Fruit fly (Drosophila melanogaster): ENCODE data around the gene shep.
A peak's percentile ranks its signal among the peaks of the same experiment; 100 is the strongest.

shep gene

dm6 chr3L:5154917-5155613, 122.7 kb downstream of the shep start (continued):
- TF ChIP-seq pb (GFP tag; optimal IDR thresholded peaks at IDR 0.05) (peak; percentile 65), CG10267 (tag; optimal IDR thresholded peaks at IDR 0.05) (peak; percentile 55), HLH3B (GFP tag; IDR thresholded peaks at IDR 0.05) (peak; percentile 91), CG1529 (GFP tag; optimal IDR thresholded peaks at IDR 0.05) (peak; percentile 32), salm (tag; optimal IDR thresholded peaks at IDR 0.05) (no peak), CG16815 (GFP tag; optimal IDR thresholded peaks at IDR 0.05) (peak; percentile 32), Lim3 (GFP tag; IDR thresholded peaks at IDR 0.05) (no peak), Side (GFP tag; optimal IDR thresholded peaks at IDR 0.05) (peak; percentile 77), lmd (GFP tag; IDR thresholded peaks at IDR 0.05) (no peak; the same call in 1 of the 2 replicates), kni (GFP tag; optimal IDR thresholded peaks at IDR 0.05) (no peak), Scr (GFP tag; IDR thresholded peaks at IDR 0.05; ENCODE audit: partially characterized antibody) (no peak), CG17359 (tag; optimal IDR thresholded peaks at IDR 0.05) (peak; percentile 83), ato (GFP tag; IDR thresholded peaks at IDR 0.05; ENCODE audit: partially characterized antibody) (no peak), CG11093 (GFP tag; IDR thresholded peaks at IDR 0.05) (peak; percentile 55; the same call in 1 of the 3 replicates), MTF-1 (GFP tag; optimal IDR thresholded peaks at IDR 0.05; ENCODE audit: borderline replicate concordance) (no peak), kay (GFP tag; optimal IDR thresholded peaks at IDR 0.05) (peak; percentile 50), Nf-YB (GFP tag; optimal IDR thresholded peaks at IDR 0.05) (no peak), Dref (GFP tag; IDR thresholded peaks at IDR 0.05) (no peak), Meics (GFP tag; optimal IDR thresholded peaks at IDR 0.05) (peak; percentile 84), twi (tag; optimal IDR thresholded peaks at IDR 0.05) (no peak), CG2875 (GFP tag; optimal IDR thresholded peaks at IDR 0.05) (peak; percentile 39), CG7963 (GFP tag; IDR thresholded peaks at IDR 0.05; ENCODE audit: partially characterized antibody) (no peak), CG3838 (GFP tag; optimal IDR thresholded peaks at IDR 0.05) (peak; percentile 38), CG32532 (GFP tag; IDR thresholded peaks at IDR 0.05) (peak; percentile 88), az2 (GFP tag; optimal IDR thresholded peaks at IDR 0.05) (peak; percentile 69), Atf-2 (GFP tag; optimal IDR thresholded peaks at IDR 0.05) (peak; percentile 51), Dll (GFP tag; IDR thresholded peaks at IDR 0.05; ENCODE audit: partially characterized antibody) (no peak), cg (GFP tag; optimal IDR thresholded peaks at IDR 0.05) (no peak), CG6689 (GFP tag; IDR thresholded peaks at IDR 0.05) (peak; percentile 82; the same call in 1 of the 2 replicates), CG13775 (GFP tag; optimal IDR thresholded peaks at IDR 0.05) (peak; percentile 62), CG3407 (GFP tag; optimal IDR thresholded peaks at IDR 0.05) (peak; percentile 61), Gsc (GFP tag; IDR thresholded peaks at IDR 0.05) (no peak), Xbp1 (GFP tag; optimal IDR thresholded peaks at IDR 0.05) (peak; percentile 82), tio (GFP tag; optimal IDR thresholded peaks at IDR 0.05) (no peak), nom (GFP tag; optimal IDR thresholded peaks at IDR 0.05) (peak; percentile 21), CG10979 (tag; optimal IDR thresholded peaks at IDR 0.05) (peak; percentile 66), Oli (tag; optimal IDR thresholded peaks at IDR 0.05) (peak; percentile 56), CG3726 (GFP tag; IDR thresholded peaks at IDR 0.05) (no peak), grau (tag; optimal IDR thresholded peaks at IDR 0.05) (peak; percentile 59), CG14860 (GFP tag; IDR thresholded peaks at IDR 0.05; ENCODE audit: partially characterized antibody) (no peak), crol (GFP tag; IDR thresholded peaks at IDR 0.05) (no peak), Spps (tag; optimal IDR thresholded peaks at IDR 0.05) (peak; percentile 2), HHEX (GFP tag; optimal IDR thresholded peaks at IDR 0.05) (peak; percentile 71), HLH4C (GFP tag; IDR thresholded peaks at IDR 0.05; ENCODE audit: partially characterized antibody) (no peak), CG10462 (GFP tag; optimal IDR thresholded peaks at IDR 0.05) (peak; percentile 36), ind (GFP tag; optimal IDR thresholded peaks at IDR 0.05) (peak; percentile 80), CG16863 (GFP tag; optimal IDR thresholded peaks at IDR 0.05) (peak; percentile 65), dm (GFP tag; optimal IDR thresholded peaks at IDR 0.05) (no peak), Atf6 (GFP tag; IDR thresholded peaks at IDR 0.05) (peak; percentile 86)

Measured in whole organism, embryonic.